Fruit fly (Drosophila melanogaster) whole organism, embryonic: ENCODE data around the gene Patr-1.

Experiments used
- Blimp-1 ChIP-seq: fragments of 200-800 bp; sonication (Bioruptor generic); optimal IDR thresholded peaks from 3 replicates; lab custom pipeline; 2018; ENCODE audit warnings: missing biosample characterization, missing genetic modification characterization, mild to moderate bottlenecking, moderate library complexity, missing genetic modification reagents
- CG10979 ChIP-seq: fragments of 200-800 bp; sonication (Bioruptor generic); optimal IDR thresholded peaks from 2 replicates; lab custom pipeline; 2018; ENCODE audit warnings: missing biosample characterization, mild to moderate bottlenecking, missing genetic modification characterization, moderate library complexity
- CG11085 ChIP-seq: fragments of 200-800 bp; sonication (Bioruptor generic); IDR thresholded peaks from 2 replicates; pipeline ENCODE4 v1.3.6; 2022; ENCODE audit warnings: missing biosample characterization, missing genetic modification characterization
- CG11560 ChIP-seq: fragments of 200-800 bp; sonication (Bioruptor generic); IDR thresholded peaks from 3 replicates; pipeline ENCODE4 v1.3.6; 2022; ENCODE audit warnings: missing biosample characterization, missing genetic modification characterization
- CG11723 ChIP-seq: fragments of 200-800 bp; sonication (Bioruptor generic); optimal IDR thresholded peaks from 2 replicates; lab custom pipeline; 2017; ENCODE audit warnings: missing biosample characterization, mild to moderate bottlenecking, missing genetic modification characterization
- CG12744 ChIP-seq: fragments of 200-800 bp; sonication (Bioruptor generic); optimal IDR thresholded peaks from 2 replicates; lab custom pipeline; 2016; ENCODE audit warnings: missing biosample characterization, missing genetic modification characterization
- CG14014 ChIP-seq: fragments of 200-800 bp; sonication (Bioruptor generic); IDR thresholded peaks from 2 replicates; pipeline ENCODE4 v1.3.6; 2022; ENCODE audit warnings: missing biosample characterization, missing genetic modification characterization
- CG14710 ChIP-seq: fragments of 200-800 bp; sonication (Bioruptor generic); optimal IDR thresholded peaks from 3 replicates; lab custom pipeline; 2019; ENCODE audit warnings: missing biosample characterization, mild to moderate bottlenecking, missing genetic modification characterization, moderate library complexity
- CG1602 ChIP-seq: fragments of 200-800 bp; sonication (Bioruptor generic); optimal IDR thresholded peaks from 3 replicates; lab custom pipeline; 2016; ENCODE audit warnings: missing biosample characterization, missing genetic modification characterization
- CG17328 ChIP-seq: fragments of 200-800 bp; sonication (Bioruptor generic); IDR thresholded peaks from 2 replicates; pipeline ENCODE4 v1.3.6; 2022; ENCODE audit warnings: missing biosample characterization, missing genetic modification characterization
- CG17612 ChIP-seq: fragments of 200-800 bp; sonication (Bioruptor generic); IDR thresholded peaks from 2 replicates; pipeline ENCODE4 v1.3.6; 2022; ENCODE audit warnings: missing biosample characterization, missing genetic modification characterization
- CG18262 ChIP-seq: fragments of 200-800 bp; optimal IDR thresholded peaks from 3 replicates; lab custom pipeline; 2019; ENCODE audit warnings: missing biosample characterization, mild to moderate bottlenecking, missing genetic modification characterization, moderate library complexity
- CG32772 ChIP-seq: fragments of 200-800 bp; sonication (Bioruptor generic); IDR thresholded peaks from 2 replicates; pipeline ENCODE4 v1.3.6; 2022; ENCODE audit warnings: missing biosample characterization, missing genetic modification characterization
- CG34224 ChIP-seq: fragments of 200-800 bp; sonication (Bioruptor generic); IDR thresholded peaks from 3 replicates; pipeline ENCODE4 v1.3.6; 2022; ENCODE audit warnings: missing biosample characterization, missing genetic modification characterization; ENCODE audit not compliant: partially characterized antibody
- CG5180 ChIP-seq: fragments of 200-800 bp; sonication (Bioruptor generic); optimal IDR thresholded peaks from 3 replicates; lab custom pipeline; 2017; ENCODE audit warnings: missing biosample characterization, missing genetic modification characterization, mild to moderate bottlenecking, moderate library complexity, missing genetic modification reagents
- CG6272 ChIP-seq: fragments of 200-800 bp; sonication (Bioruptor generic); IDR thresholded peaks from 2 replicates; pipeline ENCODE4 v1.3.6; 2022; ENCODE audit warnings: missing biosample characterization, missing genetic modification characterization
- CG7839 ChIP-seq: fragments of 200-800 bp; sonication (Bioruptor generic); optimal IDR thresholded peaks from 3 replicates; lab custom pipeline; 2018; ENCODE audit warnings: missing biosample characterization, mild to moderate bottlenecking, missing genetic modification characterization, moderate library complexity
- CG9609 ChIP-seq: fragments of 200-800 bp; sonication (Bioruptor generic); optimal IDR thresholded peaks from 3 replicates; lab custom pipeline; 2016; ENCODE audit warnings: missing biosample characterization, missing genetic modification characterization
- CHES-1-like ChIP-seq: fragments of 200-800 bp; sonication (Bioruptor generic); optimal IDR thresholded peaks from 2 replicates; lab custom pipeline; 2016; ENCODE audit warnings: missing biosample characterization, missing genetic modification characterization
- D ChIP-seq, 2 experiments: fragments of 200-800 bp in 1 of 2; fragments of >200 bp in 1 of 2; sonication (Bioruptor generic) in 1 of 2; optimal IDR thresholded peaks; 2 replicates in 1 of 2; 3 replicates in 1 of 2; lab custom pipeline; 2017; ENCODE audit warnings: mild to moderate bottlenecking in 1 of 2, missing biosample characterization in 1 of 2, missing genetic modification characterization in 1 of 2, missing genetic modification reagents in 1 of 2
- Deaf1 ChIP-seq: fragments of 200-800 bp; optimal IDR thresholded peaks from 3 replicates; lab custom pipeline; 2019; ENCODE audit warnings: missing biosample characterization, mild to moderate bottlenecking, missing genetic modification characterization, moderate library complexity
- Hand ChIP-seq: fragments of 200-800 bp; sonication (Bioruptor generic); optimal IDR thresholded peaks from 2 replicates; lab custom pipeline; 2017; ENCODE audit warnings: mild to moderate bottlenecking, missing biosample characterization, missing genetic modification reagents, missing genetic modification characterization
- Hr39 ChIP-seq: fragments of >200 bp; optimal IDR thresholded peaks from 2 replicates; lab custom pipeline; 2017
- Max ChIP-seq: fragments of 200-800 bp; sonication (Bioruptor generic); optimal IDR thresholded peaks from 2 replicates; lab custom pipeline; 2016; ENCODE audit warnings: missing biosample characterization, mild to moderate bottlenecking, missing genetic modification characterization
- Nf-YB ChIP-seq: fragments of 200-800 bp; sonication (Bioruptor generic); optimal IDR thresholded peaks from 3 replicates; lab custom pipeline; 2019; ENCODE audit warnings: missing biosample characterization, mild to moderate bottlenecking, missing genetic modification characterization, moderate library complexity
- NfI ChIP-seq: fragments of 200-800 bp; sonication (Bioruptor generic); optimal IDR thresholded peaks from 3 replicates; lab custom pipeline; 2018; ENCODE audit warnings: missing biosample characterization, mild to moderate bottlenecking, missing genetic modification characterization, moderate library complexity
- Six4 ChIP-seq: fragments of 200-800 bp; sonication (Bioruptor generic); optimal IDR thresholded peaks from 2 replicates; lab custom pipeline; 2016; ENCODE audit warnings: missing biosample characterization, missing genetic modification characterization
- ac ChIP-seq: fragments of 200-800 bp; sonication (Bioruptor generic); optimal IDR thresholded peaks from 3 replicates; lab custom pipeline; 2017; ENCODE audit warnings: missing biosample characterization, mild to moderate bottlenecking, missing genetic modification characterization
- ara ChIP-seq: fragments of 200-800 bp; sonication (Bioruptor generic); IDR thresholded peaks from 2 replicates; pipeline ENCODE4 v1.3.6; 2022; ENCODE audit warnings: missing biosample characterization, missing genetic modification characterization
- ase ChIP-seq: fragments of 200-800 bp; sonication (Bioruptor generic); IDR thresholded peaks from 3 replicates; pipeline ENCODE4 v1.3.6; 2022; ENCODE audit warnings: missing biosample characterization, missing genetic modification characterization
- caup ChIP-seq: fragments of 200-800 bp; sonication (Bioruptor generic); optimal IDR thresholded peaks from 3 replicates; lab custom pipeline; 2017; ENCODE audit warnings: missing biosample characterization, mild to moderate bottlenecking, missing genetic modification characterization, moderate library complexity; ENCODE audit not compliant: severe bottlenecking
- chm ChIP-seq: fragments of 200-800 bp; sonication (Bioruptor generic); IDR thresholded peaks from 2 replicates; pipeline ENCODE4 v1.3.6; 2022; ENCODE audit warnings: missing biosample characterization, missing genetic modification characterization
- da ChIP-seq: fragments of 200-800 bp; sonication (Bioruptor generic); optimal IDR thresholded peaks from 2 replicates; lab custom pipeline; 2016; ENCODE audit warnings: missing biosample characterization, missing genetic modification characterization
- dmrt99B ChIP-seq: fragments of 200-800 bp; sonication (Bioruptor generic); optimal IDR thresholded peaks from 2 replicates; lab custom pipeline; 2018; ENCODE audit warnings: missing biosample characterization, mild to moderate bottlenecking, missing genetic modification characterization, moderate library complexity
- ems ChIP-seq: fragments of 200-800 bp; sonication (Bioruptor generic); optimal IDR thresholded peaks from 3 replicates; lab custom pipeline; 2016; ENCODE audit warnings: missing biosample characterization, missing genetic modification characterization
- esg ChIP-seq: fragments of 200-800 bp; sonication (Bioruptor generic); conservative IDR thresholded peaks from 2 replicates; pipeline ENCODE4 v1.3.6; 2022; ENCODE audit warnings: missing biosample characterization, missing genetic modification characterization
- fd96Cb ChIP-seq: fragments of 200-800 bp; sonication (Bioruptor generic); optimal IDR thresholded peaks from 2 replicates; lab custom pipeline; 2018; ENCODE audit warnings: missing biosample characterization, mild to moderate bottlenecking, missing genetic modification characterization, moderate library complexity
- lmd ChIP-seq: fragments of 200-800 bp; sonication (Bioruptor generic); IDR thresholded peaks from 2 replicates; pipeline ENCODE4 v1.3.6; 2022; ENCODE audit warnings: missing biosample characterization, missing genetic modification characterization
- lola ChIP-seq, 3 experiments: fragments of >200 bp in 2 of 3; fragments of 200-800 bp in 1 of 3; sonication (Bioruptor generic) in 1 of 3; optimal IDR thresholded peaks; 2 replicates each; lab custom pipeline; 2017 to 2019; ENCODE audit warnings: missing biosample characterization in 3 of 3, missing genetic modification characterization in 3 of 3, mild to moderate bottlenecking in 1 of 3, moderate library complexity in 1 of 3
- luna ChIP-seq: fragments of 200-800 bp; sonication (Bioruptor generic); optimal IDR thresholded peaks from 2 replicates; lab custom pipeline; 2016; ENCODE audit warnings: missing biosample characterization, missing genetic modification characterization
- mam ChIP-seq: fragments of 200-800 bp; sonication (Bioruptor generic); optimal IDR thresholded peaks from 3 replicates; lab custom pipeline; 2016; ENCODE audit warnings: missing biosample characterization, missing genetic modification characterization
- mirr ChIP-seq: fragments of 200-800 bp; sonication (Bioruptor generic); optimal IDR thresholded peaks from 3 replicates; lab custom pipeline; 2018; ENCODE audit warnings: missing biosample characterization, mild to moderate bottlenecking, missing genetic modification characterization
- onecut ChIP-seq: fragments of 200-800 bp; sonication (Bioruptor generic); IDR thresholded peaks from 2 replicates; pipeline ENCODE4 v1.3.6; 2022; ENCODE audit warnings: missing biosample characterization, missing genetic modification characterization
- pnt ChIP-seq: fragments of 200-800 bp; sonication (Bioruptor generic); optimal IDR thresholded peaks from 3 replicates; lab custom pipeline; 2016; ENCODE audit warnings: missing biosample characterization, missing genetic modification characterization
- prd ChIP-seq, 3 experiments: fragments of >200 bp in 2 of 3; fragments of 200-800 bp in 1 of 3; sonication (Bioruptor generic) in 1 of 3; optimal IDR thresholded peaks in 2 of 3; IDR thresholded peaks in 1 of 3; 2 replicates in 2 of 3; 3 replicates in 1 of 3; pipeline versions ENCODE4 v1.3.6 to Lab custom; 2017 to 2022; ENCODE audit warnings: missing biosample characterization in 1 of 3, missing genetic modification characterization in 1 of 3
- pzg ChIP-seq: fragments of 200-800 bp; sonication (Bioruptor generic); optimal IDR thresholded peaks from 3 replicates; lab custom pipeline; 2018; ENCODE audit warnings: missing biosample characterization, mild to moderate bottlenecking, missing genetic modification characterization, moderate library complexity
- row ChIP-seq: fragments of 200-800 bp; sonication (Bioruptor generic); IDR thresholded peaks from 3 replicates; pipeline ENCODE4 v1.3.6; 2022; ENCODE audit warnings: missing biosample characterization, missing genetic modification characterization
- sd ChIP-seq: fragments of 200-800 bp; sonication (Bioruptor generic); optimal IDR thresholded peaks from 3 replicates; lab custom pipeline; 2018; ENCODE audit warnings: missing biosample characterization, mild to moderate bottlenecking, missing genetic modification characterization, moderate library complexity
- sens ChIP-seq: fragments of 200-800 bp; sonication (Bioruptor generic); peaks from one replicate; lab custom pipeline; 2016; ENCODE audit warnings: missing biosample characterization, missing genetic modification characterization
- vvl ChIP-seq: fragments of 200-800 bp; sonication (Bioruptor generic); IDR thresholded peaks from 2 replicates; pipeline ENCODE4 v1.3.6; 2022; ENCODE audit warnings: missing biosample characterization, missing genetic modification characterization

Gene Patr-1

DNA sequence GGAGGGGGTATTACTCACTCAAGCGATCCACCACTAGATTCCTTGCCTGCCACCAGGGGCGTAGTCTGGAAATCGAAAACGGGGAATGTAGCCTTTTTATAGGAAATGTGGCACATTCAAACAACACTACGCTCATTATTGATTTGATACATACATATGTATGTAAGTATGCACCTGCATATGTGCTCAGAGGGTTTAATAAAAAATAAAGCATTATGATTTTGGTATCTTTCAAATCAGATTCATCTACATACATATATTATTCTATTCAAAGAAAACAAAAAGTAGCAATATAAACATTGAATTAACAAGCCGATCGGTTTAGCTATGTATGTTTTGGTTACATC, 13.5 kb downstream of the Patr-1 start (continued):
- TF ChIP-seq CHES-1-like (GFP tag; lab: Kevin White, UChicago), result no peak
- TF ChIP-seq Max (GFP tag; lab: Kevin White, UChicago), result no peak
- TF ChIP-seq D (optimal IDR thresholded peaks at IDR 0.05; lab: Kevin White, UChicago), result no peak
- TF ChIP-seq D (GFP tag; optimal IDR thresholded peaks at IDR 0.05; lab: Kevin White, UChicago), result peak; percentile 44
- no peak for TF ChIP-seq esg (GFP tag; lab: Robert Waterston, UW)
- TF ChIP-seq Blimp-1, result peak; percentile 44
- TF ChIP-seq Nf-YB, result no peak
- no peak for TF ChIP-seq Hr39
- no peak for TF ChIP-seq pzg (GFP tag; lab: Kevin White, UChicago)
- TF ChIP-seq ara (GFP tag; lab: Robert Waterston, UW), result 0 out of 2 replicates have a peak, but pooled peaks have one; percentile 33
- TF ChIP-seq da (GFP tag; lab: Kevin White, UChicago), result no peak
- peak; percentile 4 for TF ChIP-seq Six4 (GFP tag; lab: Kevin White, UChicago)
- TF ChIP-seq luna, result no peak
- TF ChIP-seq CG9609 (GFP tag; lab: Kevin White, UChicago), result no peak
- no peak for TF ChIP-seq CG1602
- peak; percentile 45 for TF ChIP-seq CG10979 (tag; lab: Kevin White, UChicago)
- no peak for TF ChIP-seq ems (GFP tag; lab: Kevin White, UChicago)
- TF ChIP-seq lmd (GFP tag; lab: Robert Waterston, UW), result 0 out of 2 replicates have a peak, but pooled peaks have one; percentile 20
- no peak for TF ChIP-seq caup (GFP tag; lab: Kevin White, UChicago)
- no peak for TF ChIP-seq NfI (GFP tag; lab: Kevin White, UChicago)
- no peak for TF ChIP-seq CG17328 (GFP tag; lab: Robert Waterston, UW)
- peak; percentile 85 for TF ChIP-seq sens
- TF ChIP-seq CG12744 (GFP tag; lab: Kevin White, UChicago), result no peak
- peak; percentile 39; the same call in 1 of the 2 replicates for TF ChIP-seq vvl (GFP tag; lab: Robert Waterston, UW)
- no peak for TF ChIP-seq mirr (GFP tag; lab: Kevin White, UChicago)
- TF ChIP-seq CG14014 (GFP tag; lab: Robert Waterston, UW), result peak; percentile 35; the same call in 1 of the 2 replicates
- no peak for TF ChIP-seq chm (GFP tag; lab: Robert Waterston, UW)
- peak; percentile 41; the same call in 1 of the 2 replicates for TF ChIP-seq onecut (GFP tag; lab: Robert Waterston, UW)
- TF ChIP-seq CG5180, result no peak
- TF ChIP-seq row, result 0 out of 3 replicates have a peak, but pooled peaks have one; percentile 11
- TF ChIP-seq CG14710, result peak; percentile 35
- TF ChIP-seq Deaf1 (tag; lab: Kevin White, UChicago), result no peak
- peak; percentile 41 for TF ChIP-seq dmrt99B (tag; lab: Kevin White, UChicago)
- TF ChIP-seq CG6272, result no peak
- peak; percentile 54 for TF ChIP-seq CG7839 (tag; lab: Kevin White, UChicago)
- peak; percentile 12 for TF ChIP-seq mam
- no peak for TF ChIP-seq CG11560 (tag; lab: Robert Waterston, UW)
- TF ChIP-seq CG18262 (tag; lab: Kevin White, UChicago), result peak; percentile 66
- peak; percentile 34; the same call in 1 of the 3 replicates for TF ChIP-seq ase (GFP tag; lab: Robert Waterston, UW)
- no peak for TF ChIP-seq Hand (GFP tag; lab: Kevin White, UChicago)
- peak; percentile 2 for TF ChIP-seq pnt (GFP tag; lab: Kevin White, UChicago)
- no peak for TF ChIP-seq CG11723 (GFP tag; lab: Kevin White, UChicago)
- 0 out of 2 replicates have a peak, but pooled peaks have one; percentile 7 for TF ChIP-seq CG32772 (GFP tag; lab: Robert Waterston, UW)
- TF ChIP-seq prd (optimal IDR thresholded peaks at IDR 0.05; lab: Kevin White, UChicago), result no peak
- TF ChIP-seq prd (GFP tag; IDR thresholded peaks at IDR 0.05; lab: Robert Waterston, UW), result peak; percentile 42; the same call in 1 of the 3 replicates
- peak in 1 of 3 experiments; percentile 16 for TF ChIP-seq lola (GFP tag; optimal IDR thresholded peaks at IDR 0.05; lab: Kevin White, UChicago)
- no peak for TF ChIP-seq sd (tag; lab: Kevin White, UChicago)
- TF ChIP-seq CG11085 (GFP tag; lab: Robert Waterston, UW), result no peak
- no peak for TF ChIP-seq CG34224 (GFP tag; lab: Robert Waterston, UW)
- TF ChIP-seq fd96Cb, result peak; percentile 45
- no peak for TF ChIP-seq ac (GFP tag; lab: Kevin White, UChicago)
- no peak for TF ChIP-seq CG17612 (GFP tag; lab: Robert Waterston, UW)
